Worm (Caenorhabditis elegans): ENCODE data around the gene F32H5.3.

Gene F32H5.3

ce11 chrV:13372821-13373220 lies 13.7 kb downstream of the F32H5.3 start:
- no peak for TF ChIP-seq sma-9 (GFP tag; optimal IDR thresholded peaks at IDR 0.05)
- TF ChIP-seq sma-9 (tag; optimal IDR thresholded peaks at IDR 0.05): no peak
- no peak for TF ChIP-seq mbf-1 (tag; optimal IDR thresholded peaks at IDR 0.05)
- no peak for TF ChIP-seq dmd-4 (tag; optimal IDR thresholded peaks at IDR 0.05)
- TF ChIP-seq blmp-1 (tag; optimal IDR thresholded peaks at IDR 0.05; ENCODE audit: insufficient read depth): no peak
- peak; percentile 77 for TF ChIP-seq fos-1 (tag; optimal IDR thresholded peaks at IDR 0.05)
- no peak for TF ChIP-seq nhr-11 (tag; optimal IDR thresholded peaks at IDR 0.05)
- TF ChIP-seq nhr-129 (tag; optimal IDR thresholded peaks at IDR 0.05): no peak
- no peak for TF ChIP-seq nhr-21 (tag; optimal IDR thresholded peaks at IDR 0.05)

ce11 chrV:13373643-13374042 lies 14.5 kb downstream of the F32H5.3 start:
- peak; percentile 91 for TF ChIP-seq fos-1 (tag; optimal IDR thresholded peaks at IDR 0.05)
- TF ChIP-seq nhr-6 (tag; optimal IDR thresholded peaks at IDR 0.05): no peak
- peak; percentile 46 for TF ChIP-seq F13H6.1 (tag; optimal IDR thresholded peaks at IDR 0.05)
- TF ChIP-seq sma-3 (GFP tag; optimal IDR thresholded peaks at IDR 0.05): peak; percentile 52
- peak; percentile 62 for TF ChIP-seq crh-2 (tag; optimal IDR thresholded peaks at IDR 0.05)
- peak; percentile 67 for TF ChIP-seq egl-27 (tag; optimal IDR thresholded peaks at IDR 0.05)
- TF ChIP-seq sem-4 (tag; optimal IDR thresholded peaks at IDR 0.05): no peak
- TF ChIP-seq sma-9 (GFP tag; optimal IDR thresholded peaks at IDR 0.05): peak; percentile 82
- TF ChIP-seq sma-9 (tag; optimal IDR thresholded peaks at IDR 0.05): no peak
- no peak for TF ChIP-seq lsy-2 (tag; optimal IDR thresholded peaks at IDR 0.05)
- TF ChIP-seq blmp-1 (tag; optimal IDR thresholded peaks at IDR 0.05; ENCODE audit: insufficient read depth): peak; percentile 87
- TF ChIP-seq nhr-129 (tag; optimal IDR thresholded peaks at IDR 0.05): peak; percentile 31
- TF ChIP-seq nhr-21 (tag; optimal IDR thresholded peaks at IDR 0.05): peak; percentile 68
- peak; percentile 30 for TF ChIP-seq gmeb-1 (tag; optimal IDR thresholded peaks at IDR 0.05)

DNA sequence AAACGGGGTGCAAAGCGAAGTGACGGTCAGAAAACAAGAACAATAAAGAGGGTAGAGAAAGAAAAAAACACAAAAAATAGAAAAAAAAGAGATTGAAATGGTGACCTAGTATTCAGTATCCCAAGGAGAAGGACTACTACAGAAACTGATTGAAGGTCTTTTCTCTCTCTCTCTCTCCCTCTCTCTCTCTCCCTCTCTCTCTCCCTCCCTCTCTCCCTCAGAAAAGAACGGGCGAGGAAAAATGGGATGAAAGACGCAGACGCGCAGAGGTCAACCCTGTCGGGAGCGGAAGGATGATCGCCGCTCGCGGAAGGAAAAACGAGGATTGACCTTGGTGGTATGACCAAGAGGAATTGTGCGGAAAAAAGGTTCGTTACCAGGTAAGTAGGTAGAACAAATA lies 15.4 kb downstream of the F32H5.3 start:
- TF ChIP-seq fos-1 (tag; optimal IDR thresholded peaks at IDR 0.05) (peak; percentile 37), gmeb-1 (tag; optimal IDR thresholded peaks at IDR 0.05) (no peak), nhr-25 (tag; optimal IDR thresholded peaks at IDR 0.05) (peak; percentile 84), C34F6.9 (tag; optimal IDR thresholded peaks at IDR 0.05) (no peak), snpc-4 (tag; optimal IDR thresholded peaks at IDR 0.05) (no peak), lin-11 (tag; optimal IDR thresholded peaks at IDR 0.05) (no peak), mbf-1 (tag; optimal IDR thresholded peaks at IDR 0.05) (no peak), unc-55 (GFP tag; optimal IDR thresholded peaks at IDR 0.05) (no peak), ceh-16 (tag; optimal IDR thresholded peaks at IDR 0.05) (peak; percentile 70), nhr-77 (tag; optimal IDR thresholded peaks at IDR 0.05) (no peak), lin-13 (GFP tag; optimal IDR thresholded peaks at IDR 0.05) (peak; percentile 22), nhr-129 (tag; optimal IDR thresholded peaks at IDR 0.05) (peak; percentile 13), Y55F3AM.14 (GFP tag; optimal IDR thresholded peaks at IDR 0.05) (no peak), lsy-2 (tag; optimal IDR thresholded peaks at IDR 0.05) (peak in 1 of 2 experiments; percentile 3), aly-2 (tag; optimal IDR thresholded peaks at IDR 0.05) (no peak), lin-39 (tag; optimal IDR thresholded peaks at IDR 0.05) (no peak), crh-2 (tag; optimal IDR thresholded peaks at IDR 0.05) (peak; percentile 58), ama-1 (optimal IDR thresholded peaks at IDR 0.05) (no peak), sem-4 (tag; optimal IDR thresholded peaks at IDR 0.05) (peak; percentile 45), sma-3 (GFP tag; optimal IDR thresholded peaks at IDR 0.05) (peak; percentile 50), blmp-1 (tag; optimal IDR thresholded peaks at IDR 0.05; ENCODE audit: insufficient read depth) (peak; percentile 15), sma-9 (GFP tag; optimal IDR thresholded peaks at IDR 0.05) (peak; percentile 62), sma-9 (tag; optimal IDR thresholded peaks at IDR 0.05) (no peak), nhr-23 (tag; optimal IDR thresholded peaks at IDR 0.05) (no peak), dmd-4 (tag; optimal IDR thresholded peaks at IDR 0.05) (no peak), unc-62 (GFP tag; optimal IDR thresholded peaks at IDR 0.05) (no peak), peb-1 (tag; optimal IDR thresholded peaks at IDR 0.05) (no peak), ztf-11 (tag; optimal IDR thresholded peaks at IDR 0.05) (no peak), mdl-1 (tag; optimal IDR thresholded peaks at IDR 0.05) (no peak), ZK546.5 (tag; optimal IDR thresholded peaks at IDR 0.05) (no peak), nhr-12 (tag; optimal IDR thresholded peaks at IDR 0.05) (no peak), nhr-10 (tag; optimal IDR thresholded peaks at IDR 0.05) (no peak), ztf-4 (tag; optimal IDR thresholded peaks at IDR 0.05) (no peak), F13H6.1 (tag; optimal IDR thresholded peaks at IDR 0.05) (peak; percentile 30), nhr-11 (tag; optimal IDR thresholded peaks at IDR 0.05) (no peak), R02D3.7 (tag; optimal IDR thresholded peaks at IDR 0.05) (no peak), egl-27 (tag; optimal IDR thresholded peaks at IDR 0.05) (peak; percentile 62), nhr-21 (tag; optimal IDR thresholded peaks at IDR 0.05) (peak; percentile 52)
